Worm (Caenorhabditis elegans) whole organism, late embryonic: ENCODE results near the gene Y105C5A.8.
"Not testable (repeated sequence)": the region's sequence is repeated elsewhere in the genome, so short reads cannot be mapped to it uniquely, and the experiment has no call there.

ENCODE experiments used
- ama-1 ChIP-seq: fragments of 150-350 bp; optimal IDR thresholded peaks from 2 replicates; lab custom pipeline; 2014
- ceh-2 ChIP-seq: sonication (generic microtip); optimal IDR thresholded peaks from 2 replicates; lab custom pipeline; 2016; ENCODE audit warnings: missing genotype, missing genetic modification characterization, missing compliant biosample characterization
- lin-11 ChIP-seq: fragments of 200-800 bp; sonication (Bioruptor generic); optimal IDR thresholded peaks from 2 replicates; lab custom pipeline; 2018; ENCODE audit warnings: mild to moderate bottlenecking, missing genetic modification characterization, missing compliant biosample characterization
- pqm-1 ChIP-seq: sonication (generic microtip); optimal IDR thresholded peaks from 2 replicates; lab custom pipeline; 2016; ENCODE audit warnings: missing genetic modification characterization, missing compliant biosample characterization

DNA sequence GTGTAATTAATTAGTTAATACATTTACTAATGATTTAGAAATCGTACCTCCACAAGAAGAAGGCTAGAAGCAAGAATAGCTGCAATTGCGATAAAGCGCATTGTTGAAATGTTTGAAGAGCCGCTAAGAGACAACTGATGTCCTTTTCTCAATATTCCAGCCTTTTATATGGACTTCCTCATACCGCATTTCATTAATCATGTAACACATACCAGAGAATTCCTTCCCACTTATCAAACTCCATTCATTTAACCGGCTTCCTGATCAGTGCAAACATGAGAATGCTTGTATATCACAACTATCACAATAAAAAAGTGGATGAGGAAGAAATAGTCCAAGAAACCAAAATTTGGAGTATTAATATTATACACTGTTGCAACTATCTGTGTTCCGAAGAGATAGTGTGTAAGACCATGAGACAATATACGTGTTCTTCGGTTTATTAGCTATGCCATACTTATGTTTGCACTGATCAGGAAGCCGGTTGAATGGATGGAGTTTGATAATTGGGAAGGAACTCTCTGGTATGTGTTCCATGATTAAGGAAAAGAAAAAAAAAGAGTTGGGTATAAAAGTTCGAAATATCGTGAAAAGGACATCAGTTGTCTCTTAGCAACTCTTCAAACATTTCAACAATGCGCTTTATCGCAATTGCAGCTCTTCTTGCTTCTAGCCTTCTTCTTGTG, 21.8 kb downstream of the Y105C5A.8 start, which contains the start of the genes pqn-78 and pqn-79:
- TF ChIP-seq lin-11; ceh-2 (tag; lab: Kevin White, UChicago); ama-1; pqm-1 (tag; lab: Kevin White, UChicago): not testable (repeated sequence)
